Fruit fly (Drosophila melanogaster): Measurements from ENCODE around the gene Ilp4.

- TF ChIP-seq Pif1B (GFP tag; optimal IDR thresholded peaks at IDR 0.05) (no peak), EcR (GFP tag; optimal IDR thresholded peaks at IDR 0.05) (no peak), Ets98B (GFP tag; IDR thresholded peaks at IDR 0.05) (no peak), CG4496 (GFP tag; IDR thresholded peaks at IDR 0.05) (no peak), CG9948 (tag; optimal IDR thresholded peaks at IDR 0.05) (no peak)
These were observed 28.1 kb upstream of the Ilp4 start for dm6 chr3L:9832125-9832524.

All from whole organism, pupa.